Fruit fly (Drosophila melanogaster) whole organism, wandering third instar larva: ENCODE results near the gene rogdi.
A peak's percentile ranks its signal among the peaks of the same experiment; 100 is the strongest.

Source experiments
- Abd-B ChIP-seq: fragments of >200 bp; optimal IDR thresholded peaks from 2 replicates; lab custom pipeline; 2017; ENCODE audit warnings: missing biosample characterization, missing genetic modification characterization
- CG32264 ChIP-seq: fragments of 200-800 bp; sonication (Bioruptor generic); optimal IDR thresholded peaks from 2 replicates; lab custom pipeline; 2016; ENCODE audit warnings: missing biosample characterization, missing genetic modification characterization
- CrebA ChIP-seq: fragments of 200-800 bp; sonication (Bioruptor generic); optimal IDR thresholded peaks from 2 replicates; lab custom pipeline; 2016; ENCODE audit warnings: missing biosample characterization, mild to moderate bottlenecking, missing genetic modification characterization, borderline replicate concordance
- Dfd ChIP-seq: fragments of >200 bp; optimal IDR thresholded peaks from 2 replicates; lab custom pipeline; 2017; ENCODE audit warnings: missing biosample characterization, missing genetic modification characterization
- Dif ChIP-seq: fragments of 200-275, 200-300 bp; sonication (Bioruptor generic); optimal IDR thresholded peaks from 2 replicates; lab custom pipeline; 2018; ENCODE audit warnings: missing biosample characterization, missing genetic modification characterization; ENCODE audit not compliant: partially characterized antibody
- GATAd ChIP-seq: sonication (Bioruptor generic); optimal IDR thresholded peaks from 2 replicates; lab custom pipeline; 2016; ENCODE audit warnings: missing biosample characterization, missing genetic modification characterization
- HLH106 ChIP-seq: fragments of 200-800 bp; optimal IDR thresholded peaks from 3 replicates; lab custom pipeline; 2019; ENCODE audit warnings: missing biosample characterization, mild to moderate bottlenecking, missing genetic modification characterization, moderate library complexity
- Hnf4 ChIP-seq: fragments of 200-800 bp; sonication (Bioruptor generic); optimal IDR thresholded peaks from 2 replicates; lab custom pipeline; 2016; ENCODE audit warnings: missing biosample characterization, mild to moderate bottlenecking, missing genetic modification characterization
- Hr78 ChIP-seq: fragments of >200 bp; optimal IDR thresholded peaks from 2 replicates; lab custom pipeline; 2017; ENCODE audit warnings: missing biosample characterization, missing genetic modification characterization
- Hr83 ChIP-seq: fragments of 200-300 bp; sonication (Bioruptor generic); optimal IDR thresholded peaks from 2 replicates; lab custom pipeline; 2016; ENCODE audit warnings: missing biosample characterization, mild to moderate bottlenecking, missing genetic modification characterization, moderate library complexity; ENCODE audit not compliant: poor library complexity, severe bottlenecking
- Jra ChIP-seq: sonication (Bioruptor generic); optimal IDR thresholded peaks from 2 replicates; lab custom pipeline; 2016; ENCODE audit warnings: missing biosample characterization, missing genetic modification characterization
- Mio ChIP-seq: sonication (Bioruptor generic); optimal IDR thresholded peaks from 2 replicates; lab custom pipeline; 2016; ENCODE audit warnings: missing biosample characterization, missing genetic modification characterization
- Myc ChIP-seq: fragments of >200 bp; optimal IDR thresholded peaks from 2 replicates; lab custom pipeline; 2017
- N ChIP-seq: fragments of >200 bp; optimal IDR thresholded peaks from 2 replicates; lab custom pipeline; 2018; ENCODE audit warnings: missing biosample characterization, missing external identifiers, missing genetic modification characterization
- OdsH ChIP-seq: fragments of 200-800 bp; sonication (Bioruptor generic); optimal IDR thresholded peaks from 2 replicates; lab custom pipeline; 2016; ENCODE audit warnings: missing biosample characterization, mild to moderate bottlenecking, missing genetic modification characterization
- Rel ChIP-seq, 2 experiments: fragments of 200-800 bp; sonication (Bioruptor generic) in 1 of 2; optimal IDR thresholded peaks; 2 replicates in 1 of 2; 3 replicates in 1 of 2; lab custom pipeline; 2016 to 2019; ENCODE audit warnings: mild to moderate bottlenecking in 2 of 2, missing biosample characterization in 2 of 2, missing genetic modification characterization in 2 of 2, moderate library complexity in 1 of 2
- Sp1 ChIP-seq: fragments of 200-800 bp; sonication (Bioruptor generic); optimal IDR thresholded peaks from 3 replicates; lab custom pipeline; 2019; ENCODE audit warnings: missing biosample characterization, mild to moderate bottlenecking, missing genetic modification characterization, moderate library complexity
- br ChIP-seq: fragments of 200-800 bp; sonication (Bioruptor generic); optimal IDR thresholded peaks from 2 replicates; lab custom pipeline; 2016; ENCODE audit warnings: missing biosample characterization, missing genetic modification characterization
- brk ChIP-seq: fragments of 200-800 bp; sonication (Bioruptor generic); optimal IDR thresholded peaks from 2 replicates; lab custom pipeline; 2016; ENCODE audit warnings: missing biosample characterization, mild to moderate bottlenecking, missing genetic modification characterization
- dl ChIP-seq, 2 experiments: fragments of 175-275, 200-275 bp in 1 of 2; fragments of 200-275 bp in 1 of 2; sonication (Bioruptor generic); optimal IDR thresholded peaks; lab custom pipeline; 2018; ENCODE audit warnings: mild to moderate bottlenecking in 2 of 2, missing biosample characterization in 2 of 2, missing genetic modification characterization in 2 of 2, moderate library complexity in 2 of 2; ENCODE audit not compliant: partially characterized antibody in 2 of 2, insufficient read depth in 1 of 2
- dmrt93B ChIP-seq: fragments of 200-800 bp; sonication (Bioruptor generic); optimal IDR thresholded peaks from 2 replicates; lab custom pipeline; 2018; ENCODE audit warnings: missing biosample characterization, mild to moderate bottlenecking, missing genetic modification characterization
- dsf ChIP-seq: sonication (Bioruptor generic); optimal IDR thresholded peaks from 2 replicates; lab custom pipeline; 2016; ENCODE audit warnings: missing biosample characterization, missing genetic modification characterization, borderline replicate concordance
- ey ChIP-seq: fragments of 200-800 bp; sonication (Bioruptor generic); optimal IDR thresholded peaks from 2 replicates; lab custom pipeline; 2016; ENCODE audit warnings: missing biosample characterization, missing genetic modification characterization
- foxo ChIP-seq, 2 experiments: fragments of 200-800 bp; sonication (Bioruptor generic); optimal IDR thresholded peaks; 2 replicates in 1 of 2; 3 replicates in 1 of 2; lab custom pipeline; 2016 to 2017; ENCODE audit warnings: missing biosample characterization in 2 of 2, missing genetic modification characterization in 2 of 2
- fru ChIP-seq: fragments of 200-800 bp; sonication (Bioruptor generic); optimal IDR thresholded peaks from 3 replicates; lab custom pipeline; 2016; ENCODE audit warnings: missing biosample characterization, mild to moderate bottlenecking, missing genetic modification characterization
- h ChIP-seq: fragments of 200-800 bp; sonication (Bioruptor generic); optimal IDR thresholded peaks from 3 replicates; lab custom pipeline; 2016; ENCODE audit warnings: missing biosample characterization, mild to moderate bottlenecking, missing genetic modification characterization
- jim ChIP-seq: fragments of 175-275, 200-325 bp; sonication (Bioruptor generic); optimal IDR thresholded peaks from 2 replicates; lab custom pipeline; 2016; ENCODE audit warnings: missing biosample characterization, mild to moderate bottlenecking, missing genetic modification characterization
- pan ChIP-seq: fragments of >200 bp; optimal IDR thresholded peaks from 2 replicates; lab custom pipeline; 2017
- psq ChIP-seq: fragments of 200-800 bp; sonication (Bioruptor generic); optimal IDR thresholded peaks from 3 replicates; lab custom pipeline; 2017; ENCODE audit warnings: missing biosample characterization, mild to moderate bottlenecking, missing genetic modification characterization, moderate library complexity
- rgr ChIP-seq: fragments of 200-800 bp; sonication (Bioruptor generic); optimal IDR thresholded peaks from 3 replicates; lab custom pipeline; 2016; ENCODE audit warnings: missing biosample characterization, mild to moderate bottlenecking, missing genetic modification characterization
- sage ChIP-seq: fragments of 200-800 bp; sonication (Bioruptor generic); optimal IDR thresholded peaks from 2 replicates; lab custom pipeline; 2016; ENCODE audit warnings: missing biosample characterization, mild to moderate bottlenecking, missing genetic modification characterization
- sv ChIP-seq: fragments of 200-800 bp; sonication (Bioruptor generic); optimal IDR thresholded peaks from 3 replicates; lab custom pipeline; 2016; ENCODE audit warnings: missing biosample characterization, missing genetic modification characterization
- tai ChIP-seq: sonication (Bioruptor generic); optimal IDR thresholded peaks from 2 replicates; lab custom pipeline; 2016; ENCODE audit warnings: missing biosample characterization, missing genetic modification characterization
- usp ChIP-seq: fragments of >200 bp; optimal IDR thresholded peaks from 2 replicates; lab custom pipeline; 2017; ENCODE audit warnings: missing biosample characterization, missing genetic modification characterization
- woc ChIP-seq: sonication (Bioruptor generic); optimal IDR thresholded peaks from 2 replicates; lab custom pipeline; 2016; ENCODE audit warnings: missing biosample characterization, mild to moderate bottlenecking, missing genetic modification characterization

Gene rogdi

DNA sequence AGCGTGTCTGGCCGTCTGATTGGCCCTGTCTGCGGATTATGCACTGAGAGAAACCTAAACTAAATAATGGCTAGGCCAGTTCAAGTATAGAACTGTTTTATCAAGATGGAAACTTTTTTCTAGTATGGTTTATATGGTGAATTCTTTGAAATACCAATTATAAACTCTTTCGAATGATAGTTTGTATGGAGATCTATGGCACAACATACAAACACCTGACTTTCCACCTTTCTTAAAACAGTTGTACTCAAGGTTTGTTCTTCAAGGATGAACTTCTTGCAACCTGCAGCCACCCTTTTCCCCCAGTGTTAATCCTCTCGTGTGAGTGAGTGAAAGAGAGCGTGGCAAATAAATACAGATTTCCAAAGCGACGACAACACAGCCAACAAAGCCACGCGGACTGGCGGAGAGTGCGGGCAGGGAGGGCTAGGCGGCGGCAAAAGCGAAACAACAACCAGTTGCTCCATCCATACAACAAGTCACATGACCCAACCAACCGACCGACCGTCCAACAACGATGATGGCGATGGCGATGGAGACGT is 45.0 kb upstream of the rogdi start:
- TF ChIP-seq Myc: no peak
- peak; percentile 63 for TF ChIP-seq rgr
- TF ChIP-seq GATAd: no peak
- TF ChIP-seq OdsH (GFP tag; lab: Kevin White, UChicago): peak; percentile 40
- peak; percentile 66 for TF ChIP-seq Sp1 (GFP tag; lab: Kevin White, UChicago)
- TF ChIP-seq Hnf4 (GFP tag; lab: Kevin White, UChicago): peak; percentile 45
- peak in 1 of 2 experiments; percentile 66 for TF ChIP-seq foxo (GFP tag; optimal IDR thresholded peaks at IDR 0.05; lab: Kevin White, UChicago)
- TF ChIP-seq Mio (GFP tag; lab: Kevin White, UChicago): no peak
- TF ChIP-seq br (GFP tag; lab: Kevin White, UChicago): peak; percentile 74
- peak; percentile 74 for TF ChIP-seq ey (GFP tag; lab: Kevin White, UChicago)
- peak; percentile 45 for TF ChIP-seq woc (GFP tag; lab: Kevin White, UChicago)
- TF ChIP-seq Dfd: no peak
- peak; percentile 63 for TF ChIP-seq h (GFP tag; lab: Kevin White, UChicago)
- TF ChIP-seq fru: peak; percentile 76
- TF ChIP-seq dmrt93B (GFP tag; lab: Kevin White, UChicago): peak; percentile 74
- peak; percentile 73 for TF ChIP-seq HLH106 (tag; lab: Kevin White, UChicago)
- TF ChIP-seq psq (GFP tag; lab: Kevin White, UChicago): peak; percentile 30
- TF ChIP-seq sv: peak; percentile 70

DNA sequence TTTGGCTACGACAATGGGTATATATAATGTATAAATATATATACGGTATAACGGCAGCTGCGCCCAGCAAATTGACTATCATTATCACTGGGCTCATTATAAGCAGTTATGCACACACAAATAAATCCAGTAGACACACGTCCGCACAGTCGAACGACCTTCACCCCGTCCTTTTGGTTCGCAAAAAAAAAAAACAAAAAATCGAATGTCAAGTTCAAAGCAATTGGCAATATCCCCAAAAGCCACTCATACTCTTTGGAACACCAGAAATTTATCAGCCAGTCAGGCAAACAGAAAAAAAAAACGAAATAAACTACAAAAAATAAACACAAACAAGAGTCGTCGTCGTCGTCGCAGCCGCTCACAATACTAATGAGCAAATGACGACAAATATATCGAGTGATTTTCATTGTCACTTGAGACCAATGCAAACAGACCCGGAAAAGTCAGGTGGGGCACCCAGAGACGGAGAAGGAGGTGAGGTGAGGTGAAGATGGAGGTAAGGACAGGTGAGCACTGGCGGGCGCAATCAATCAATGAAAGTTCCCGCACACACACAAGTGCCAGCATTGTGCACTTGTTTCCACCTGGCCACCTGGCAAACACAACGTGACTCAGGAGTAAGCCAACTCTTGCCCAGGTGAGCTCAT is 44.4 kb upstream of the rogdi start:
- TF ChIP-seq sv (no peak), HLH106 (tag; lab: Kevin White, UChicago) (peak; percentile 3), Hr78 (GFP tag; lab: Kevin White, UChicago) (no peak), CG32264 (GFP tag; lab: Kevin White, UChicago) (no peak), Myc (no peak), OdsH (GFP tag; lab: Kevin White, UChicago) (peak; percentile 37)

DNA sequence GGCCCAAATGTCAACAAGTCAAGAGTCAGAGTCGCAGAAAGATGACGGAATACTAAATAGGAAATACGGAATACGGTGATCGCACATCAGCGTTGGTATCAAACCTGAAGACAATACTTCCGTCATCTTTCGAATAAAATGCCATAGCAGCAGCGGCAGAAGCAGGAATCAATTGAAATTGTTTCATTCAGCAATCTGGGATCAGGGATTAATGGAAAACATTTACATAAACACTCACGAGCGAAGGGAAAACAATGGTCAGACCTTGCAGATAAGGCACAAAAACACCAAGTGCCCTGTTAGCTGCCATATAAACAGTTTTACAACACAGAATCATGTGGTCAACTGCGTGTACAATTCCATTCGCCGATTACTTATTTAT is 43.9 kb upstream of the rogdi start:
- TF ChIP-seq dmrt93B (GFP tag; lab: Kevin White, UChicago) (no peak), CG32264 (GFP tag; lab: Kevin White, UChicago) (no peak), Rel (GFP tag; optimal IDR thresholded peaks at IDR 0.05; lab: Kevin White, UChicago) (no peak), Rel (tag; optimal IDR thresholded peaks at IDR 0.05; lab: Kevin White, UChicago) (peak; percentile 24), Jra (GFP tag; lab: Kevin White, UChicago) (no peak), woc (GFP tag; lab: Kevin White, UChicago) (no peak), ey (GFP tag; lab: Kevin White, UChicago) (no peak)

DNA sequence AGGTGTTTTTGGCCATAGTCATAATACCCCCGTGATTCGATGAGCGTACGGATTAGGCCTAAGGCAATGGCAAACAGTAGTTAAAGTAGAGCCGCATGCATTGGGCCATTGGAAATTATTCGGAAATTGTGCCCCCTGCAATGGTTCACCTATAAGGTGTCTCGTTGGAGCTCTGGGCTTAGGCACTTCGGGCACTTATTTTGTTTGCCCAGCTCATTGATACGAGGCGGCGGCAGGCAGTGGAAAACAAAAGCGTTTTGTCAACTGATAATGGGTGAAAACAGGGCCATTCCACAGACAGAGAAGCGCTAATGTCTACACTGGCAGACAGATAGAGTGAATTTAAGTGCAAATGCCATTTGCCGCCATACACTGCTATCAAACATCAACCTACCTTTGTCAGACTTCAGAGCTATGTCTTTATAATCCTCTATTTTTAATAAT is 43.0 kb upstream of the rogdi start:
- no peak for TF ChIP-seq pan
- TF ChIP-seq Rel (GFP tag; optimal IDR thresholded peaks at IDR 0.05; lab: Kevin White, UChicago): no peak
- TF ChIP-seq Rel (tag; optimal IDR thresholded peaks at IDR 0.05; lab: Kevin White, UChicago): peak; percentile 46
- TF ChIP-seq dmrt93B (GFP tag; lab: Kevin White, UChicago): no peak
- peak; percentile 46 for TF ChIP-seq h (GFP tag; lab: Kevin White, UChicago)
- no peak for TF ChIP-seq Abd-B (GFP tag; lab: Kevin White, UChicago)
- TF ChIP-seq foxo (GFP tag; optimal IDR thresholded peaks at IDR 0.05; lab: Kevin White, UChicago): peak in 1 of 2 experiments; percentile 14
- peak; percentile 1 for TF ChIP-seq Hr83
- peak; percentile 28 for TF ChIP-seq rgr
- TF ChIP-seq jim (GFP tag; lab: Kevin White, UChicago): no peak

DNA sequence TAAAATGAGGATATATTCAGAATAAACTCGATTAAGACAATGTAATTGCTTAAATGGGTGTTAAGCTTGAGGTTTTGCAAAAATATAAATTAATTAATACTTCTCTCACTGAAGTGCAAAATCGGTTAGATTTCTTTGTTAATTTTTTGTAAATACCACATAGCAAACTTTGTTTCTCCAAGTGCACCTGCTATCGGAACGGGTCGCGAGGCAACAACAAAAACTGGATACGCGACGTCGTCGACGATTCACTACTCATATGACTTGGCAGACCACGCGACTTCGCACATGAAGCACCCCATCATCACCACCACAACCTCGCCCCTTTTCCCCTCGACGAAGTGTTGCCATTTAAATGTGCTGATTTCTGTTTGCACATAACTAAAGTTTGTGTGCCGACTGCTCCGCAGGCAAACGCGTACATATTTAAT is 42.3 kb upstream of the rogdi start:
- peak; percentile 9 for TF ChIP-seq Sp1 (GFP tag; lab: Kevin White, UChicago)
- no peak for TF ChIP-seq tai (GFP tag; lab: Kevin White, UChicago)
- no peak for TF ChIP-seq sv
- TF ChIP-seq Hr83: no peak
- peak; percentile 34 for TF ChIP-seq OdsH (GFP tag; lab: Kevin White, UChicago)
- TF ChIP-seq dmrt93B (GFP tag; lab: Kevin White, UChicago): no peak
- no peak for TF ChIP-seq Hr78 (GFP tag; lab: Kevin White, UChicago)
- no peak for TF ChIP-seq Myc
- no peak for TF ChIP-seq usp (GFP tag; lab: Kevin White, UChicago)
- peak in 1 of 2 experiments; percentile 51 for TF ChIP-seq foxo (GFP tag; optimal IDR thresholded peaks at IDR 0.05; lab: Kevin White, UChicago)
- TF ChIP-seq woc (GFP tag; lab: Kevin White, UChicago): no peak
- no peak for TF ChIP-seq dsf (GFP tag; lab: Kevin White, UChicago)
- no peak for TF ChIP-seq br (GFP tag; lab: Kevin White, UChicago)
- TF ChIP-seq Dfd: no peak
- no peak for TF ChIP-seq sage (GFP tag; lab: Kevin White, UChicago)
- TF ChIP-seq GATAd: no peak
- no peak for TF ChIP-seq brk (GFP tag; lab: Kevin White, UChicago)
- no peak for TF ChIP-seq CG32264 (GFP tag; lab: Kevin White, UChicago)
- peak; percentile 62 for TF ChIP-seq h (GFP tag; lab: Kevin White, UChicago)
- TF ChIP-seq ey (GFP tag; lab: Kevin White, UChicago): no peak
- no peak for TF ChIP-seq N (GFP tag; lab: Kevin White, UChicago)
- no peak for TF ChIP-seq CrebA (GFP tag; lab: Kevin White, UChicago)
- TF ChIP-seq Dif (GFP tag; lab: Kevin White, UChicago): no peak
- TF ChIP-seq fru: peak; percentile 12
- TF ChIP-seq Jra (GFP tag; lab: Kevin White, UChicago): no peak
- no peak for TF ChIP-seq jim (GFP tag; lab: Kevin White, UChicago)
- TF ChIP-seq Abd-B (GFP tag; lab: Kevin White, UChicago): no peak
- no peak for TF ChIP-seq Rel (GFP tag; optimal IDR thresholded peaks at IDR 0.05; lab: Kevin White, UChicago)
- TF ChIP-seq Rel (tag; optimal IDR thresholded peaks at IDR 0.05; lab: Kevin White, UChicago): peak; percentile 19
- TF ChIP-seq dl (GFP tag; optimal IDR thresholded peaks at IDR 0.05; lab: Kevin White, UChicago; ENCODE audit: insufficient read depth in 1 of 2, partially characterized antibody in 2 of 2): no peak
- TF ChIP-seq psq (GFP tag; lab: Kevin White, UChicago): no peak
